Worm (Caenorhabditis elegans): ENCODE measurements around the gene C17C3.3.
"Not testable (repeated sequence)": the region's sequence is repeated elsewhere in the genome, so short reads cannot be mapped to it uniquely, and the experiment has no call there.

C17C3.3 gene

DNA sequence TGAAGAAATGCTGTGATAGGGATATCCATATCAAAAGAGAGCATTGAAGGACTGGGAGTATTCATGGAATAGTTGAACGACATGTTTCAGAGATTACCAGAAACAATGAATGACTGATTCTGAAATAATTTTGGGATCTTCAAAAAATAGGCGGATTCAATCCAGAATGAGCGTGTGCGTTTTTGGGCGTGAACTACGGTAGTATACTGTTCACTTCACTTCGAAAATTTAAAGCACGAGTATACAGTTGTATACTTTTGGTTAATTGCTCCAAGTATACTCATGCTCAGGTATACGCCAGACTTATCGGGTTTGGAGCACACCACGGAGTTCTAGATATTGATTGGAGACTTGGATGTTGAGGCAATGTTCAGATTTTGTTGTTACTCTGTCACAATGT lies 36.2 kb upstream of the C17C3.3 start, which contains the start of gene tbx-35:
Gene tbx-35 (minus strand): TSS at position 101 of the 400 bp plus-strand sequence.
- TF ChIP-seq lin-15B (tag; optimal IDR thresholded peaks at IDR 0.05) (no peak), unc-86 (tag; optimal IDR thresholded peaks at IDR 0.05) (no peak), pax-3 (tag; optimal IDR thresholded peaks at IDR 0.05) (no peak), mef-2 (tag; optimal IDR thresholded peaks at IDR 0.05) (no peak), ztf-11 (tag; optimal IDR thresholded peaks at IDR 0.05) (no peak), ceh-8 (GFP tag; optimal IDR thresholded peaks at IDR 0.05) (no peak), swsn-7 (tag; optimal IDR thresholded peaks at IDR 0.05) (no peak), fos-1 (tag; optimal IDR thresholded peaks at IDR 0.05) (no peak), ets-5 (GFP tag; IDR thresholded peaks at IDR 0.05) (no peak)

DNA sequence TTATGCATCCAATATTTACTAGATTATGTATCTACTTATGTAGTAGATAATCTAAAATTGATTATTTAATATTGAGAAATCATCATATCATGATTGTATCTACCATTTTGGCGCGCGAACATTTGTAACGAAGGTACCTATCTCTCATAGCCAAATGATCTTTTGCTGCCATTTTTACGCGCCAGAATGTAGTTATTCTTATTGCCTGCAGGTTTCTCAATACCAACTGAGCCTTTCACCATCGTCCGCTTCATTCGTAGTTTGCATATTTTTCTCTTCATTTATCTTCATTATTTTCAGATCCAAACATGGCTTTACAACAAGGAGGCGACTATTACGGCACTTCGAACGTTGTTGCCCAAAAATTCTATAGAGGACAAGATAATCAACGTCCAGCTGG lies 33.7 kb upstream of the C17C3.3 start, which contains the start of gene ZK177.1:
Gene ZK177.1 (plus strand): TSS at position 301 of the 400 bp plus-strand sequence.
- TF ChIP-seq nhr-19 (GFP tag; conservative IDR thresholded peaks at IDR 0.05) (no peak), nhr-84 (tag; optimal IDR thresholded peaks at IDR 0.05) (no peak), unc-30 (tag; optimal IDR thresholded peaks at IDR 0.05) (no peak), mep-1 (tag; optimal IDR thresholded peaks at IDR 0.05) (no peak), rnt-1 (tag; optimal IDR thresholded peaks at IDR 0.05) (no peak), unc-98 (GFP tag; IDR thresholded peaks at IDR 0.05) (no peak), hlh-4 (tag; optimal IDR thresholded peaks at IDR 0.05) (no peak), nhr-71 (tag; optimal IDR thresholded peaks at IDR 0.05) (no peak), efl-3 (GFP tag; optimal IDR thresholded peaks at IDR 0.05) (no peak), hlh-17 (GFP tag; optimal IDR thresholded peaks at IDR 0.05; ENCODE audit: borderline replicate concordance) (no peak), ceh-8 (GFP tag; optimal IDR thresholded peaks at IDR 0.05) (no peak), hpl-2 (GFP tag; optimal IDR thresholded peaks at IDR 0.05) (no peak), dpl-1 (GFP tag; optimal IDR thresholded peaks at IDR 0.05) (no peak), fos-1 (tag; optimal IDR thresholded peaks at IDR 0.05) (no peak), nhr-90 (tag; optimal IDR thresholded peaks at IDR 0.05; ENCODE audit: poor library complexity) (no peak)

DNA sequence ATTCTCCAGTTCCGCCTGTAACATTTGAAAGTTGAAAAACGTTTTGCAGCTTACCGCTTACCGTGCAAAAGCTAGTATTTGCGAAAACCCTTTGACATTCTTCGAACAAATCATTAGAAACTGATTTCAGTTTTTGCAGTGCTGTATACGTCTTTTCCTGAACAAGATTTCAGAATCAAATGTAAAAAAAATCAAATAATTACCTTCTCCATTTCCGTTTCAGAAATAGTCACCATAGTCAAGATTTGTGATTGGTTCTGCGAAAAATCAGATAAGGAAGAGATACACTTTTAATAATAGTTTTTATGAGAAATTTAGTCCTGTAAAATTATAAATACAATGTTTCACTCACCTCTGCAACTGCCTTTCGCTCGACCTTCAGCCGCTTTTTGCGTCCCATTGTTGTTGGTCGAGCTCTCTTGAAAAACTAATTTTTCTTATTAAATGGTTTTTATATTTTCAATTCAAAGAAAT lies 29.6 kb upstream of the C17C3.3 start, which contains the start of gene C17C3.9:
Gene C17C3.9 (minus strand): TSS at position 424 of the 474 bp plus-strand sequence.
- no peak for TF ChIP-seq C34B4.2 (tag; optimal IDR thresholded peaks at IDR 0.05)
- TF ChIP-seq tbx-2 (tag; optimal IDR thresholded peaks at IDR 0.05), result no peak

DNA sequence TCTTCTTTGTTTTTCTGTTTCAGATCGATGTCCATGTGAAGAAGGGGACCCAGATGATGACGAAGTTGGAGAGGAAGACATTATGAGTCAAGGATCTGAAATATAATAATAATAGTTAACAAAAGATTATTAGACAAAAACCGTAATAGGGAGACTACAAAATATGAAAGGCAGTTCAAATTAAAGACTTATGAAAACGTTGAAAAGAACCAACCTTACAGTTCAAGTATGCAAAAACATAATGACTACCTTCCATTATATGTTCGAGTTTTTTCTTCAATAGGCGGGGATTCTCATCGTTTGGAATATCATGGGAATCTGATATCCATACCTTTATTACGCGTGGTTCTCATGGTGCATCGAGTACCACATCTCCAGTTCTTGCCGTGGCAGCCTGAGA lies 27.9 kb upstream of the C17C3.3 start, which contains the start of gene hlh-26:
Gene hlh-26 (minus strand): TSS at position 101 of the 400 bp plus-strand sequence.
- TF ChIP-seq nhr-237 (tag; optimal IDR thresholded peaks at IDR 0.05) (no peak), pax-3 (tag; optimal IDR thresholded peaks at IDR 0.05) (no peak), irx-1 (tag; optimal IDR thresholded peaks at IDR 0.05) (no peak), nhr-11 (tag; optimal IDR thresholded peaks at IDR 0.05) (no peak), isw-1 (GFP tag; IDR thresholded peaks at IDR 0.05) (no peak)

DNA sequence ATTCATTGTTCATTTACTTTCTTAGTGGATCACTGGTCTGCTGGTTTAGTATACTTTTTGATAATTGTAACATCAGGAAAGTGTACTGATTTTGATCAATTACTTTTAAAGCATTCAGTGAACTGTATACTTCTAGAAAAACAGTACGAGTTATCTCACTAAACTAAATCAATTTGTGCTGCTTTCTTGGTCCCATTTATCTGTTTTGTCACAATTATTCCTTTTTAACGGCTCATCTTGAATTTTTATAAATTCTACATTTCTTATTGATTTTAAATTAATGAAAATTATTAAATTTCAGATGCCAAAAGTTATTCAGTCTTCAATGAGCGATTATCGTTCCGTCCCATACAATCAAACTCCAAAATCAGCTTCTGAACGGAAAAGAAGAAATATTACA lies 26.6 kb upstream of the C17C3.3 start, which contains the start of gene hlh-25:
Gene hlh-25 (plus strand): TSS at position 301 of the 400 bp plus-strand sequence.
- TF ChIP-seq skn-1 (tag; optimal IDR thresholded peaks at IDR 0.05); hpl-2 (GFP tag; optimal IDR thresholded peaks at IDR 0.05); hlh-17 (GFP tag; optimal IDR thresholded peaks at IDR 0.05; ENCODE audit: borderline replicate concordance): not testable (repeated sequence)

DNA sequence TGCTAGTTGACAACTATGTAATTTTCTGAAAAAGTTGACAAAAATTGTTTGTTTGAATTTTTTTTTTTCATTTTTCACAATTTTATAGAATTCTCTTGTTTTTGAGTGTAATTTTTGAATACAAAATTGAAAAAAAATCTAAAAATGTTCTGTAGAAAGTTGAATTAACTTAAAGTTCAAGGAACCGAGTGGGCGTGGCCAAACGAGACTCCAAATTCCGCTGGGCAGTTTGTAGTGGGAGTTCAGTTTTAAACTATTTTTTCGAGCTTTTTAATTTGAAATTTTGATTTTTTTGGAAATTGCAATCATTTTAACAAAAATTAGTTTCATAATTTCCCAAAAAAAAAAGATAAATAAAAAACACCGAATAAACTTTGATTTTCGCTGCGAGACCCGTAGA lies 24.5 kb upstream of the C17C3.3 start:
- TF ChIP-seq ztf-11 (tag; optimal IDR thresholded peaks at IDR 0.05), result no peak

DNA sequence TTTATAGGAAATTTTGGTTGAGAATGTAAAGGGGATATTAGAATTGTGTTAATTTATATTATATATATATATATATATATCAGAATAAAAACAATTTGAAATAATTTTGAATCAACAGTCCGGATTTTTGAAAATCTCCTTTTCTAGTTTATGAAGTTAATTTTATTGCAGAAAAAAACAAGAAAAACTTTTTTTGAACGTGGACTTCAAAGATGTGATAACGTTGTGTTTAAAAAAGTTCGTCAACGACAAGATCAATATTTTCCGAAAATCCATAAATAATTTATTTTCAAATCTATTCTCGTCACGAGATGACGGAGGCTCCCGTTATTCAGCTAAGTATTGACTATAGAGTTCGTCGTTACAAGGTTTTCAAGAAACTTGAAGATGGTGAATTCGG lies 24.0 kb upstream of the C17C3.3 start, which contains the start of gene C17C3.11:
Gene C17C3.11 (plus strand): TSS at position 301 of the 400 bp plus-strand sequence.
- no peak for TF ChIP-seq vab-15 (tag; optimal IDR thresholded peaks at IDR 0.05)
- TF ChIP-seq ceh-90 (tag; optimal IDR thresholded peaks at IDR 0.05), result no peak
- TF ChIP-seq fos-1 (tag; optimal IDR thresholded peaks at IDR 0.05), result no peak
- no peak for TF ChIP-seq nhr-90 (tag; optimal IDR thresholded peaks at IDR 0.05; ENCODE audit: poor library complexity)
- no peak for TF ChIP-seq nhr-237 (tag; optimal IDR thresholded peaks at IDR 0.05)
- no peak for TF ChIP-seq unc-62 (GFP tag; optimal IDR thresholded peaks at IDR 0.05)
- TF ChIP-seq ceh-88 (GFP tag; IDR thresholded peaks at IDR 0.05), result no peak
- TF ChIP-seq ets-5 (GFP tag; IDR thresholded peaks at IDR 0.05), result no peak
- TF ChIP-seq mef-2 (tag; optimal IDR thresholded peaks at IDR 0.05), result no peak
- TF ChIP-seq hlh-17 (GFP tag; optimal IDR thresholded peaks at IDR 0.05; ENCODE audit: borderline replicate concordance), result no peak
- no peak for TF ChIP-seq aly-2 (tag; optimal IDR thresholded peaks at IDR 0.05)
- no peak for TF ChIP-seq nhr-47 (tag; optimal IDR thresholded peaks at IDR 0.05)
- TF ChIP-seq nhr-85 (tag), result no peak
